Worm (Caenorhabditis elegans) whole organism, midembryonic: ENCODE results near the gene F33G12.6.

ENCODE experiments used
- T22C8.4 ChIP-seq: fragments of 200-800 bp; sonication (Bioruptor generic); IDR thresholded peaks from 2 replicates; pipeline ENCODE4 v1.3.6; 2022; ENCODE audit warnings: missing genetic modification characterization, missing compliant biosample characterization
- cog-1 ChIP-seq: sonication (generic microtip); optimal IDR thresholded peaks from 2 replicates; lab custom pipeline; 2016; ENCODE audit warnings: missing genetic modification characterization, missing compliant biosample characterization
- flt-1 ChIP-seq: fragments of 200-800 bp; sonication (Bioruptor generic); IDR thresholded peaks from 2 replicates; pipeline ENCODE4 v1.3.6; 2022; ENCODE audit warnings: missing genetic modification characterization, missing compliant biosample characterization
- klf-2 ChIP-seq: fragments of 200-800 bp; sonication (Bioruptor generic); conservative IDR thresholded peaks from 2 replicates; pipeline ENCODE4 v1.3.6; 2022; ENCODE audit warnings: missing genetic modification reagents, missing genetic modification characterization, missing compliant biosample characterization
- med-1 ChIP-seq: sonication (generic microtip); optimal IDR thresholded peaks from 2 replicates; lab custom pipeline; 2017; ENCODE audit warnings: missing genetic modification characterization, mild to moderate bottlenecking, missing compliant biosample characterization, antibody characterized with exemption, missing genetic modification reagents; ENCODE audit not compliant: insufficient read depth
- ref-1 ChIP-seq: fragments of 200-800 bp; sonication (Bioruptor generic); conservative IDR thresholded peaks from 2 replicates; pipeline ENCODE4 v1.3.6; 2022; ENCODE audit warnings: missing genetic modification reagents, missing genetic modification characterization, missing compliant biosample characterization
- tab-1 ChIP-seq: fragments of 200-800 bp; sonication (Bioruptor generic); IDR thresholded peaks from 2 replicates; pipeline ENCODE4 v1.3.6; 2022; ENCODE audit warnings: missing genetic modification characterization, missing compliant biosample characterization
- ztf-23 ChIP-seq: fragments of 200-800 bp; sonication (Bioruptor generic); IDR thresholded peaks from 2 replicates; pipeline ENCODE4 v1.3.6; 2022; ENCODE audit warnings: missing genetic modification reagents, missing genetic modification characterization, missing compliant biosample characterization
- ztf-29 ChIP-seq: fragments of 200-800 bp; sonication (Bioruptor generic); IDR thresholded peaks from 2 replicates; pipeline ENCODE4 v1.3.6; 2022; ENCODE audit warnings: missing genetic modification reagents, missing genetic modification characterization, missing compliant biosample characterization

DNA sequence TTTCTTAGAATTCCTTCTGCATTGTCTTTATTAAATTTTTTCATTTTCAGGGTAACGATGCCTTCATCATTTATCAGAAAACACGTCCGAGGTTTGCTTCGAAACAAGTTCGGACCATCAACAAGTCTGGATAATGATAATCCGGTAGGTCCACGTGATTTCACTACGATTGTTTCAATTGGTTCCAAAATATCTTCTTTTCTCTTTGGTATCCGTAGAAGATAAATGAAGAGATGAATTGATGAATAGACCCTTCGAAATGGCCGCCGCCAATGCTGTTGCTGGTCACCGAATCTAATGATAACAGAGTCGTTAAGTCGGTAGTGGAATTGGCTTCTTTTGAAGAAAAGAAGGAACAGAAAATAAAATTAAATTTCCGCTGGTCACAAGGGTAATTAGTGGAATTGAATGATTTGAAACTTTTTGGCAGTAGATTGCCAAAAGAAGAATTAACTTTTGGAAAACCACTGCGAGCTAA lies at the start of gene F33G12.6:
- no peak for TF ChIP-seq flt-1
- TF ChIP-seq med-1 (GFP tag; lab: Kevin White, UChicago), result no peak
- no peak for TF ChIP-seq cog-1 (tag; lab: Kevin White, UChicago)
- TF ChIP-seq klf-2, result no peak
- TF ChIP-seq tab-1 (GFP tag; lab: Robert Waterston, UW), result no peak
- no peak for TF ChIP-seq ztf-23 (GFP tag; lab: Robert Waterston, UW)
- TF ChIP-seq ztf-29, result no peak
- TF ChIP-seq ref-1 (GFP tag; lab: Robert Waterston, UW), result no peak
- no peak for TF ChIP-seq T22C8.4 (GFP tag; lab: Robert Waterston, UW)
